Worm (Caenorhabditis elegans) whole organism, late embryonic: ENCODE results near the gene ell-1.

ENCODE experiments used
- C08G9.2 ChIP-seq: sonication (generic microtip); optimal IDR thresholded peaks from 2 replicates; lab custom pipeline; 2016; ENCODE audit warnings: mild to moderate bottlenecking, missing genetic modification characterization, moderate library complexity, missing compliant biosample characterization
- K02D7.2 ChIP-seq: sonication (generic microtip); optimal IDR thresholded peaks from 2 replicates; lab custom pipeline; 2017; ENCODE audit warnings: mild to moderate bottlenecking, missing genetic modification characterization, missing compliant biosample characterization
- K09A11.1 ChIP-seq: sonication (generic microtip); optimal IDR thresholded peaks from 2 replicates; lab custom pipeline; 2017; ENCODE audit warnings: antibody characterized with exemption, mild to moderate bottlenecking, missing genetic modification characterization, missing compliant biosample characterization; ENCODE audit not compliant: insufficient read depth
- ceh-14 ChIP-seq: sonication (generic microtip); optimal IDR thresholded peaks from 2 replicates; lab custom pipeline; 2016; ENCODE audit warnings: missing genotype, missing genetic modification characterization, missing compliant biosample characterization
- ceh-18 ChIP-seq: sonication (generic microtip); optimal IDR thresholded peaks from 2 replicates; lab custom pipeline; 2016; ENCODE audit warnings: missing genetic modification characterization, missing compliant biosample characterization
- ceh-19 ChIP-seq: fragments of 200-800 bp; sonication (Bioruptor generic); optimal IDR thresholded peaks from 2 replicates; lab custom pipeline; 2018; ENCODE audit warnings: mild to moderate bottlenecking, missing genetic modification characterization, missing compliant biosample characterization
- ceh-2 ChIP-seq: sonication (generic microtip); optimal IDR thresholded peaks from 2 replicates; lab custom pipeline; 2016; ENCODE audit warnings: missing genotype, missing genetic modification characterization, missing compliant biosample characterization
- ceh-22 ChIP-seq: sonication (generic microtip); optimal IDR thresholded peaks from 2 replicates; lab custom pipeline; 2017; ENCODE audit warnings: missing biosample characterization, missing genetic modification characterization
- ceh-30 ChIP-seq: fragments of 150-350 bp; optimal IDR thresholded peaks from 2 replicates; lab custom pipeline; 2014; ENCODE audit warnings: missing biosample characterization, missing genetic modification characterization
- ceh-31 ChIP-seq: sonication (generic microtip); optimal IDR thresholded peaks from 2 replicates; lab custom pipeline; 2016; ENCODE audit warnings: missing genetic modification characterization, missing compliant biosample characterization
- ceh-45 ChIP-seq: fragments of 200-800 bp; sonication (Bioruptor generic); IDR thresholded peaks from 2 replicates; pipeline ENCODE4 v1.3.6; 2022; ENCODE audit warnings: missing genetic modification reagents, missing genetic modification characterization, missing compliant biosample characterization
- ceh-48 ChIP-seq: sonication (generic microtip); optimal IDR thresholded peaks from 2 replicates; lab custom pipeline; 2016; ENCODE audit warnings: missing genetic modification characterization, inconsistent platforms, missing compliant biosample characterization
- ets-4 ChIP-seq: sonication (generic microtip); optimal IDR thresholded peaks from 2 replicates; lab custom pipeline; 2016; ENCODE audit warnings: missing genetic modification characterization, missing compliant biosample characterization
- fkh-10 ChIP-seq: fragments of 150-350 bp; optimal IDR thresholded peaks from 2 replicates; lab custom pipeline; 2014; ENCODE audit warnings: missing biosample characterization, missing genetic modification reagents, missing genetic modification characterization
- hlh-13 ChIP-seq: fragments of 200-800 bp; sonication (Bioruptor generic); optimal IDR thresholded peaks from 2 replicates; lab custom pipeline; 2018; ENCODE audit warnings: mild to moderate bottlenecking, missing genetic modification characterization, missing compliant biosample characterization
- hlh-15 ChIP-seq: sonication (generic microtip); optimal IDR thresholded peaks from 2 replicates; lab custom pipeline; 2016; ENCODE audit warnings: missing genetic modification characterization, missing compliant biosample characterization
- lin-11 ChIP-seq: fragments of 200-800 bp; sonication (Bioruptor generic); optimal IDR thresholded peaks from 2 replicates; lab custom pipeline; 2018; ENCODE audit warnings: mild to moderate bottlenecking, missing genetic modification characterization, missing compliant biosample characterization
- madf-2 ChIP-seq: sonication (generic microtip); optimal IDR thresholded peaks from 2 replicates; lab custom pipeline; 2017; ENCODE audit warnings: missing genetic modification characterization, missing compliant biosample characterization
- mec-3 ChIP-seq: sonication (generic microtip); optimal IDR thresholded peaks from 2 replicates; lab custom pipeline; 2016; ENCODE audit warnings: borderline replicate concordance, missing genetic modification characterization, missing compliant biosample characterization
- nfya-1 ChIP-seq: sonication (generic microtip); optimal IDR thresholded peaks from 2 replicates; lab custom pipeline; 2017; ENCODE audit warnings: missing genetic modification characterization, mild to moderate bottlenecking, missing compliant biosample characterization, antibody characterized with exemption, moderate library complexity
- nhr-232 ChIP-seq: sonication (generic microtip); optimal IDR thresholded peaks from 2 replicates; lab custom pipeline; 2016; ENCODE audit warnings: missing genetic modification characterization, missing compliant biosample characterization
- odd-2 ChIP-seq: sonication (generic microtip); optimal IDR thresholded peaks from 2 replicates; lab custom pipeline; 2017; ENCODE audit warnings: antibody characterized with exemption, mild to moderate bottlenecking, missing genetic modification characterization, missing compliant biosample characterization
- pag-3 ChIP-seq: sonication (generic microtip); optimal IDR thresholded peaks from 2 replicates; lab custom pipeline; 2016; ENCODE audit warnings: missing compliant biosample characterization, missing genetic modification characterization, borderline replicate concordance
- pat-9 ChIP-seq: fragments of 200-800 bp; sonication (Bioruptor generic); optimal IDR thresholded peaks from 2 replicates; lab custom pipeline; 2018; ENCODE audit warnings: mild to moderate bottlenecking, missing genetic modification characterization, moderate library complexity, missing compliant biosample characterization
- pha-2 ChIP-seq: sonication (generic microtip); optimal IDR thresholded peaks from 2 replicates; lab custom pipeline; 2017; ENCODE audit warnings: mild to moderate bottlenecking, missing genetic modification characterization, missing compliant biosample characterization
- pqm-1 ChIP-seq: sonication (generic microtip); optimal IDR thresholded peaks from 2 replicates; lab custom pipeline; 2016; ENCODE audit warnings: missing genetic modification characterization, missing compliant biosample characterization
- pros-1 ChIP-seq: fragments of 150-350 bp; optimal IDR thresholded peaks from 2 replicates; lab custom pipeline; 2014; ENCODE audit warnings: missing biosample characterization, missing genetic modification reagents, missing genetic modification characterization
- ref-2 ChIP-seq: sonication (generic microtip); optimal IDR thresholded peaks from 2 replicates; lab custom pipeline; 2016; ENCODE audit warnings: missing genetic modification characterization, missing compliant biosample characterization
- rnt-1 ChIP-seq: sonication (generic microtip); optimal IDR thresholded peaks from 2 replicates; lab custom pipeline; 2016; ENCODE audit warnings: missing genetic modification characterization, missing compliant biosample characterization
- sdc-2 ChIP-seq: sonication (generic microtip); optimal IDR thresholded peaks from 2 replicates; lab custom pipeline; 2016; ENCODE audit warnings: missing genotype, missing genetic modification characterization, missing compliant biosample characterization
- sox-2 ChIP-seq: fragments of 200-800 bp; sonication (Bioruptor generic); IDR thresholded peaks from 2 replicates; pipeline ENCODE4 v1.3.6; 2022; ENCODE audit warnings: missing genetic modification reagents, missing genetic modification characterization, missing compliant biosample characterization
- syd-9 ChIP-seq: sonication (generic microtip); optimal IDR thresholded peaks from 2 replicates; lab custom pipeline; 2016; ENCODE audit warnings: mild to moderate bottlenecking, missing genetic modification characterization, moderate library complexity, missing compliant biosample characterization
- tbx-7 ChIP-seq: sonication (generic microtip); optimal IDR thresholded peaks from 2 replicates; lab custom pipeline; 2016; ENCODE audit warnings: missing genotype, missing genetic modification characterization, missing compliant biosample characterization
- unc-86 ChIP-seq: sonication (generic microtip); optimal IDR thresholded peaks from 2 replicates; lab custom pipeline; 2016; ENCODE audit warnings: missing genetic modification characterization, missing compliant biosample characterization
- ztf-16 ChIP-seq: sonication (generic microtip); optimal IDR thresholded peaks from 2 replicates; lab custom pipeline; 2017; ENCODE audit warnings: missing genetic modification characterization, missing compliant biosample characterization

ell-1 gene

ce11 chrIV:4422029-4422428 is 27.8 kb downstream of the ell-1 start, which contains the start of gene clec-175:
clec-175 (plus strand) TSS chrIV:4422329.
- no peak for TF ChIP-seq ceh-18 (tag; lab: Kevin White, UChicago)
- TF ChIP-seq mec-3 = no peak
- TF ChIP-seq sox-2 (GFP tag; lab: Robert Waterston, UW) = no peak

- no peak for TF ChIP-seq sdc-2 (tag; lab: Kevin White, UChicago)
- no peak for TF ChIP-seq ets-4 (tag; lab: Kevin White, UChicago)
- TF ChIP-seq nhr-232 (tag; lab: Kevin White, UChicago) = no peak
- TF ChIP-seq fkh-10 (GFP tag; lab: Kevin White, UChicago) = no peak
- no peak for TF ChIP-seq hlh-15
- no peak for TF ChIP-seq C08G9.2 (tag; lab: Kevin White, UChicago)
- TF ChIP-seq ceh-30 (tag; lab: Kevin White, UChicago) = no peak
- no peak for TF ChIP-seq ceh-45 (GFP tag; lab: Robert Waterston, UW)
- no peak for TF ChIP-seq ceh-19 (GFP tag; lab: Kevin White, UChicago)
- TF ChIP-seq ref-2 (tag; lab: Kevin White, UChicago) = no peak
- no peak for TF ChIP-seq pqm-1 (tag; lab: Kevin White, UChicago)
- no peak for TF ChIP-seq madf-2 (tag; lab: Kevin White, UChicago)
- no peak for TF ChIP-seq K02D7.2 (tag; lab: Kevin White, UChicago)
- no peak for TF ChIP-seq hlh-13 (GFP tag; lab: Kevin White, UChicago)
- no peak for TF ChIP-seq ceh-22 (tag; lab: Kevin White, UChicago)
- no peak for TF ChIP-seq pha-2 (tag; lab: Kevin White, UChicago)
- no peak for TF ChIP-seq nfya-1
- TF ChIP-seq K09A11.1 (tag; lab: Kevin White, UChicago) = no peak
These were observed 28.8 kb downstream of the ell-1 start for ce11 chrIV:4423026-4423425.

- TF ChIP-seq nfya-1 = peak; percentile 99
- no peak for TF ChIP-seq sdc-2 (tag; lab: Kevin White, UChicago)
These were observed 29.7 kb downstream of the ell-1 start for ce11 chrIV:4423885-4424284.

ce11 chrIV:4429901-4430300 is 35.7 kb downstream of the ell-1 start, which contains the start of the genes str-185 and R08C7.5:
str-185 (minus strand) TSS chrIV:4430001.
R08C7.5 (plus strand) TSS chrIV:4430229.
- no peak for TF ChIP-seq pros-1
- no peak for TF ChIP-seq ceh-2 (tag; lab: Kevin White, UChicago)
- no peak for TF ChIP-seq ref-2 (tag; lab: Kevin White, UChicago)
- no peak for TF ChIP-seq lin-11
- no peak for TF ChIP-seq mec-3
- TF ChIP-seq ceh-31 (tag; lab: Kevin White, UChicago) = no peak
- TF ChIP-seq ceh-48 (tag; lab: Kevin White, UChicago) = no peak
- no peak for TF ChIP-seq ceh-14 (tag; lab: Kevin White, UChicago)
- no peak for TF ChIP-seq pag-3 (tag; lab: Kevin White, UChicago)
- TF ChIP-seq rnt-1 (tag; lab: Kevin White, UChicago) = no peak
- no peak for TF ChIP-seq syd-9 (tag; lab: Kevin White, UChicago)
- no peak for TF ChIP-seq odd-2 (tag; lab: Kevin White, UChicago)
- TF ChIP-seq tbx-7 = no peak
- no peak for TF ChIP-seq C08G9.2 (tag; lab: Kevin White, UChicago)
- no peak for TF ChIP-seq nhr-232 (tag; lab: Kevin White, UChicago)
- TF ChIP-seq pqm-1 (tag; lab: Kevin White, UChicago) = no peak

ce11 chrIV:4434441-4435084 is 40.4 kb downstream of the ell-1 start, which contains the start of the genes R08C7.8 and R08C7.4:
R08C7.8 (minus strand) TSS chrIV:4434541.
R08C7.4 (plus strand) TSS chrIV:4435034.
- TF ChIP-seq unc-86 (tag; lab: Kevin White, UChicago) (no peak), pat-9 (tag; lab: Kevin White, UChicago) (no peak), ztf-16 (tag; lab: Kevin White, UChicago) (no peak)
- TF ChIP-seq, all 69 proteins: peak for 0
